Fruit fly (Drosophila melanogaster) whole organism, embryonic: Measurements from ENCODE around the gene Scgalpha.

Experiments used
- Abd-B ChIP-seq: fragments of 200-800 bp; sonication (Bioruptor generic); optimal IDR thresholded peaks from 2 replicates; lab custom pipeline; 2018; ENCODE audit warnings: missing biosample characterization, mild to moderate bottlenecking, missing genetic modification characterization, moderate library complexity
- Blimp-1 ChIP-seq: fragments of 200-800 bp; sonication (Bioruptor generic); optimal IDR thresholded peaks from 3 replicates; lab custom pipeline; 2018; ENCODE audit warnings: missing biosample characterization, missing genetic modification characterization, mild to moderate bottlenecking, moderate library complexity, missing genetic modification reagents
- CG10543 ChIP-seq: fragments of 200-800 bp; sonication (Bioruptor generic); optimal IDR thresholded peaks from 3 replicates; lab custom pipeline; 2017; ENCODE audit warnings: missing biosample characterization, mild to moderate bottlenecking, missing genetic modification characterization, moderate library complexity
- CG10959 ChIP-seq: fragments of 200-800 bp; sonication (Bioruptor generic); IDR thresholded peaks from 2 replicates; pipeline ENCODE4 v1.3.6; 2022; ENCODE audit warnings: missing biosample characterization, missing genetic modification characterization
- CG12391 ChIP-seq: fragments of 200-800 bp; sonication (Bioruptor generic); optimal IDR thresholded peaks from 3 replicates; lab custom pipeline; 2018; ENCODE audit warnings: missing biosample characterization, mild to moderate bottlenecking, missing genetic modification characterization, moderate library complexity
- CG12659 ChIP-seq: fragments of 200-800 bp; sonication (Bioruptor generic); optimal IDR thresholded peaks from 3 replicates; lab custom pipeline; 2017; ENCODE audit warnings: mild to moderate bottlenecking, missing biosample characterization, missing genetic modification reagents, missing genetic modification characterization
- CG32772 ChIP-seq: fragments of 200-800 bp; sonication (Bioruptor generic); IDR thresholded peaks from 2 replicates; pipeline ENCODE4 v1.3.6; 2022; ENCODE audit warnings: missing biosample characterization, missing genetic modification characterization
- CG42726 ChIP-seq: fragments of 200-800 bp; sonication (Bioruptor generic); IDR thresholded peaks from 2 replicates; pipeline ENCODE4 v1.3.6; 2022; ENCODE audit warnings: missing biosample characterization, missing genetic modification characterization; ENCODE audit not compliant: partially characterized antibody
- CG4424 ChIP-seq: fragments of 200-800 bp; sonication (Bioruptor generic); optimal IDR thresholded peaks from 3 replicates; lab custom pipeline; 2016; ENCODE audit warnings: missing biosample characterization, missing genetic modification characterization
- CG6254 ChIP-seq: fragments of 200-800 bp; sonication (Bioruptor generic); optimal IDR thresholded peaks from 3 replicates; lab custom pipeline; 2017; ENCODE audit warnings: mild to moderate bottlenecking, missing biosample characterization, missing genetic modification reagents, missing genetic modification characterization
- CG6683 ChIP-seq: fragments of 200-800 bp; sonication (Bioruptor generic); optimal IDR thresholded peaks from 2 replicates; lab custom pipeline; 2017; ENCODE audit warnings: missing biosample characterization, mild to moderate bottlenecking, missing genetic modification characterization, missing genetic modification reagents
- CG8924 ChIP-seq: fragments of 200-800 bp; optimal IDR thresholded peaks from 3 replicates; lab custom pipeline; 2019; ENCODE audit warnings: missing biosample characterization, mild to moderate bottlenecking, missing genetic modification characterization, moderate library complexity
- HLHmδ ChIP-seq: fragments of 200-800 bp; sonication (Bioruptor generic); optimal IDR thresholded peaks from 2 replicates; lab custom pipeline; 2018; ENCODE audit warnings: missing biosample characterization, mild to moderate bottlenecking, missing genetic modification characterization, moderate library complexity
- Hr51 ChIP-seq, 2 experiments: fragments of 200-800 bp; sonication (Bioruptor generic); optimal IDR thresholded peaks; 2 replicates in 1 of 2; 3 replicates in 1 of 2; lab custom pipeline; 2016 to 2018; ENCODE audit warnings: missing biosample characterization in 2 of 2, missing genetic modification characterization in 2 of 2, mild to moderate bottlenecking in 1 of 2, moderate library complexity in 1 of 2
- Jarid2 ChIP-seq: fragments of 200-800 bp; sonication (Bioruptor generic); optimal IDR thresholded peaks from 3 replicates; lab custom pipeline; 2017; ENCODE audit warnings: mild to moderate bottlenecking, missing biosample characterization, missing genetic modification reagents, missing genetic modification characterization
- MTF-1 ChIP-seq: fragments of 200-800 bp; sonication (Bioruptor generic); optimal IDR thresholded peaks from 2 replicates; lab custom pipeline; 2018; ENCODE audit warnings: missing biosample characterization, mild to moderate bottlenecking, missing genetic modification characterization, borderline replicate concordance
- Med ChIP-seq: fragments of 200-800 bp; sonication (Bioruptor generic); peaks from one replicate; lab custom pipeline; 2016; ENCODE audit warnings: missing biosample characterization, missing genetic modification characterization, mild to moderate bottlenecking, inconsistent platforms, moderate library complexity
- NC2α ChIP-seq: fragments of 200-800 bp; sonication (Bioruptor generic); optimal IDR thresholded peaks from 2 replicates; lab custom pipeline; 2016; ENCODE audit warnings: missing biosample characterization, missing genetic modification characterization
- Ravus ChIP-seq: fragments of 200-800 bp; sonication (Bioruptor generic); IDR thresholded peaks from 2 replicates; pipeline ENCODE4 v1.3.6; 2022; ENCODE audit warnings: missing biosample characterization, missing genetic modification characterization
- Rfx ChIP-seq: fragments of 200-800 bp; sonication (Bioruptor generic); IDR thresholded peaks from 2 replicates; pipeline ENCODE4 v1.3.6; 2022; ENCODE audit warnings: missing biosample characterization, missing genetic modification characterization
- Six4 ChIP-seq: fragments of 200-800 bp; sonication (Bioruptor generic); optimal IDR thresholded peaks from 2 replicates; lab custom pipeline; 2016; ENCODE audit warnings: missing biosample characterization, missing genetic modification characterization
- Taf1 ChIP-seq: fragments of 200-800 bp; sonication (Bioruptor generic); IDR thresholded peaks from 2 replicates; pipeline ENCODE4 v1.3.6; 2022; ENCODE audit warnings: missing biosample characterization, missing genetic modification characterization
- Trl ChIP-seq, 3 experiments: fragments of >200 bp in 2 of 3; fragments of 200-800 bp in 1 of 3; sonication (Bioruptor generic) in 1 of 3; optimal IDR thresholded peaks; 2 replicates in 1 of 3; 3 replicates in 2 of 3; lab custom pipeline; 2016 to 2017; ENCODE audit warnings: missing biosample characterization in 1 of 3, missing genetic modification characterization in 1 of 3
- bcd ChIP-seq: fragments of 200-800 bp; sonication (Bioruptor generic); optimal IDR thresholded peaks from 2 replicates; lab custom pipeline; 2017; ENCODE audit warnings: missing biosample characterization, mild to moderate bottlenecking, missing genetic modification characterization
- bigmax ChIP-seq: fragments of 200-800 bp; sonication (Bioruptor generic); optimal IDR thresholded peaks from 2 replicates; lab custom pipeline; 2018; ENCODE audit warnings: missing biosample characterization, mild to moderate bottlenecking, missing genetic modification characterization
- bsh ChIP-seq, 2 experiments: fragments of 200-800 bp; sonication (Bioruptor generic); optimal IDR thresholded peaks; 2 replicates each; lab custom pipeline; 2017 to 2018; ENCODE audit warnings: mild to moderate bottlenecking in 2 of 2, missing biosample characterization in 2 of 2, missing genetic modification characterization in 2 of 2, moderate library complexity in 1 of 2
- btn ChIP-seq: fragments of 200-800 bp; sonication (Bioruptor generic); optimal IDR thresholded peaks from 2 replicates; lab custom pipeline; 2016; ENCODE audit warnings: missing biosample characterization, missing genetic modification characterization
- cato ChIP-seq: fragments of 200-800 bp; sonication (Bioruptor generic); optimal IDR thresholded peaks from 2 replicates; lab custom pipeline; 2016; ENCODE audit warnings: missing biosample characterization, missing genetic modification characterization, borderline replicate concordance
- dmrt99B ChIP-seq: fragments of 200-800 bp; sonication (Bioruptor generic); optimal IDR thresholded peaks from 2 replicates; lab custom pipeline; 2018; ENCODE audit warnings: missing biosample characterization, mild to moderate bottlenecking, missing genetic modification characterization, moderate library complexity
- ewg ChIP-seq: fragments of 200-800 bp; sonication (Bioruptor generic); optimal IDR thresholded peaks from 3 replicates; lab custom pipeline; 2017; ENCODE audit warnings: mild to moderate bottlenecking, missing biosample characterization, missing genetic modification reagents, missing genetic modification characterization
- gcm2 ChIP-seq: fragments of 200-800 bp; sonication (Bioruptor generic); optimal IDR thresholded peaks from 2 replicates; lab custom pipeline; 2016; ENCODE audit warnings: missing biosample characterization, missing genetic modification characterization
- gem ChIP-seq: fragments of 200-800 bp; sonication (Bioruptor generic); optimal IDR thresholded peaks from 2 replicates; lab custom pipeline; 2019; ENCODE audit warnings: missing biosample characterization, mild to moderate bottlenecking, missing genetic modification characterization, moderate library complexity
- gro ChIP-seq: fragments of 200-800 bp; sonication (Bioruptor generic); optimal IDR thresholded peaks from 2 replicates; lab custom pipeline; 2016; ENCODE audit warnings: missing biosample characterization, missing genetic modification characterization
- gsb ChIP-seq: fragments of 200-800 bp; sonication (Bioruptor generic); IDR thresholded peaks from 2 replicates; pipeline ENCODE4 v1.3.6; 2022; ENCODE audit warnings: missing biosample characterization, missing genetic modification characterization
- ham ChIP-seq: fragments of 200-800 bp; sonication (Bioruptor generic); IDR thresholded peaks from 2 replicates; pipeline ENCODE4 v1.3.6; 2022; ENCODE audit warnings: missing biosample characterization, missing genetic modification characterization
- hkb ChIP-seq, 2 experiments: fragments of 200-800 bp in 1 of 2; fragments of >200 bp in 1 of 2; sonication (Bioruptor generic) in 1 of 2; IDR thresholded peaks in 1 of 2; optimal IDR thresholded peaks in 1 of 2; 2 replicates each; pipeline versions ENCODE4 v1.3.6 to Lab custom; 2017 to 2022; ENCODE audit warnings: missing biosample characterization in 1 of 2, missing genetic modification characterization in 1 of 2
- ind ChIP-seq: fragments of 200-800 bp; sonication (Bioruptor generic); optimal IDR thresholded peaks from 3 replicates; lab custom pipeline; 2016; ENCODE audit warnings: missing biosample characterization, missing genetic modification characterization
- kay ChIP-seq: fragments of 200-800 bp; sonication (Bioruptor generic); optimal IDR thresholded peaks from 2 replicates; lab custom pipeline; 2016; ENCODE audit warnings: missing biosample characterization, missing genetic modification characterization
- mam ChIP-seq: fragments of 200-800 bp; sonication (Bioruptor generic); optimal IDR thresholded peaks from 3 replicates; lab custom pipeline; 2016; ENCODE audit warnings: missing biosample characterization, missing genetic modification characterization
- nerfin-1 ChIP-seq: fragments of 200-800 bp; sonication (Bioruptor generic); optimal IDR thresholded peaks from 3 replicates; lab custom pipeline; 2019; ENCODE audit warnings: missing biosample characterization, mild to moderate bottlenecking, missing genetic modification characterization, moderate library complexity
- odd ChIP-seq: fragments of 200-800 bp; sonication (Bioruptor generic); optimal IDR thresholded peaks from 2 replicates; lab custom pipeline; 2017; ENCODE audit warnings: missing biosample characterization, mild to moderate bottlenecking, missing genetic modification characterization
- org-1 ChIP-seq: fragments of 200-800 bp; sonication (Bioruptor generic); optimal IDR thresholded peaks from 2 replicates; lab custom pipeline; 2017; ENCODE audit warnings: missing biosample characterization, missing genetic modification characterization
- otp ChIP-seq: fragments of 200-800 bp; sonication (Bioruptor generic); IDR thresholded peaks from 3 replicates; pipeline ENCODE4, ENCODE4 v1.3.6; 2022; ENCODE audit warnings: missing biosample characterization, missing genetic modification characterization
- shn ChIP-seq: fragments of 200-800 bp; sonication (Bioruptor generic); optimal IDR thresholded peaks from 3 replicates; lab custom pipeline; 2016; ENCODE audit warnings: missing biosample characterization, missing genetic modification characterization
- sob ChIP-seq: fragments of 200-800 bp; sonication (Bioruptor generic); IDR thresholded peaks from 2 replicates; pipeline ENCODE4 v1.3.6; 2022; ENCODE audit warnings: missing biosample characterization, missing genetic modification characterization
- trem ChIP-seq: fragments of 200-800 bp; optimal IDR thresholded peaks from 3 replicates; lab custom pipeline; 2019; ENCODE audit warnings: missing biosample characterization, mild to moderate bottlenecking, missing genetic modification characterization, moderate library complexity
- wor ChIP-seq: fragments of 200-800 bp; sonication (Bioruptor generic); IDR thresholded peaks from 2 replicates; pipeline ENCODE4 v1.3.6; 2022; ENCODE audit warnings: missing biosample characterization, missing genetic modification characterization
- z ChIP-seq: fragments of 200-800 bp; sonication (Bioruptor generic); IDR thresholded peaks from 3 replicates; pipeline ENCODE4 v1.3.6; 2022; ENCODE audit warnings: missing biosample characterization, missing genetic modification characterization

Scgalpha gene

DNA sequence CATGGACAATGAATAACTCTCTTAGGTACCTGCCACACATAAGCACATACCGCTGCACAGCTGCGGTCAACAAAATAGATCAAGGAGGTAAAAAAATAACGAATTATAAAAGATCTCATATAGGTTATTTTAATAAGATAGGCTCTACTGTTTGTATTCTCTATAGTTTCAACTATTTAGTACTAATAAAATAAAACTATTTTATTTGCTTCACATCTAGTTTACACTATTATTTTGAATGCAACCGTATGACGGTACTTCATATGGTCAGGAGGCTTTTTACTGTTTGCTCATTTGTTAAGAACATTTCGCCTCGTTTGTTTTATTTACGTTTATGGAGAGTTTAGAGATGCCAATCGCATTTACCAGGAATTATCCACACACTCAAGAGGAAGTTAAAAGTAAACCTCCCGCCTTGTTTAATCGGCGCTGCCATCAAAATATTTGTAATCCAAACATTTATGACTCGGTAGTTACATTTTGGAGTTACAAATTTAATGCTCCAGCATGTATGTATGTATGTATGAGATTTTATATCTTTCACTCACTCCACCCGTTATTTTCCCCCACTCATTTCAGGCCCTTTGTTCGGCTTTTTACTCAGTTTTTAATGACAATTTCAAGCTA lies 28.2 kb upstream of the Scgalpha start (continued):
- TF ChIP-seq Six4 (GFP tag; lab: Kevin White, UChicago) = peak; percentile 64
- no peak for TF ChIP-seq hkb (optimal IDR thresholded peaks at IDR 0.05; lab: Kevin White, UChicago)
- peak; percentile 69 for TF ChIP-seq hkb (GFP tag; IDR thresholded peaks at IDR 0.05; lab: Robert Waterston, UW)
- peak; percentile 79 for TF ChIP-seq dmrt99B (tag; lab: Kevin White, UChicago)
- no peak for TF ChIP-seq shn
- TF ChIP-seq CG32772 (GFP tag; lab: Robert Waterston, UW) = peak; percentile 57
- no peak for TF ChIP-seq wor (GFP tag; lab: Robert Waterston, UW)
- peak; percentile 90 for TF ChIP-seq CG8924 (tag; lab: Kevin White, UChicago)
- TF ChIP-seq gsb (GFP tag; lab: Robert Waterston, UW) = no peak
- TF ChIP-seq bcd (GFP tag; lab: Kevin White, UChicago) = peak; percentile 53
- peak; percentile 56 for TF ChIP-seq nerfin-1
- no peak for TF ChIP-seq CG42726 (GFP tag; lab: Robert Waterston, UW)
- TF ChIP-seq CG10959 (GFP tag; lab: Robert Waterston, UW) = peak; percentile 54
- TF ChIP-seq NC2α = no peak
- TF ChIP-seq Abd-B (GFP tag; lab: Kevin White, UChicago) = peak; percentile 23
- peak; percentile 86 for TF ChIP-seq gem (tag; lab: Kevin White, UChicago)
- TF ChIP-seq CG10543 (GFP tag; lab: Kevin White, UChicago) = no peak
- no peak for TF ChIP-seq cato
- peak; percentile 3 for TF ChIP-seq kay (GFP tag; lab: Kevin White, UChicago)
- peak; percentile 80 for TF ChIP-seq trem (tag; lab: Kevin White, UChicago)
- TF ChIP-seq CG4424 (GFP tag; lab: Kevin White, UChicago) = peak; percentile 70
- peak; percentile 8 for TF ChIP-seq CG6683
- no peak for TF ChIP-seq HLHmδ
- TF ChIP-seq CG12391 (tag; lab: Kevin White, UChicago) = peak; percentile 82
- TF ChIP-seq Ravus (GFP tag; lab: Robert Waterston, UW) = no peak
- peak; percentile 53; the same call in 1 of the 3 replicates for TF ChIP-seq z (GFP tag; lab: Robert Waterston, UW)
- TF ChIP-seq ind (GFP tag; lab: Kevin White, UChicago) = peak; percentile 39
- TF ChIP-seq btn (GFP tag; lab: Kevin White, UChicago) = no peak
- TF ChIP-seq gro (GFP tag; lab: Kevin White, UChicago) = no peak
- TF ChIP-seq CG6254 (GFP tag; lab: Kevin White, UChicago) = peak; percentile 68
- no peak for TF ChIP-seq Trl (optimal IDR thresholded peaks at IDR 0.05; lab: Kevin White, UChicago)
- TF ChIP-seq Trl (GFP tag; optimal IDR thresholded peaks at IDR 0.05; lab: Kevin White, UChicago) = no peak
- TF ChIP-seq Taf1 (GFP tag; lab: Robert Waterston, UW) = no peak
- TF ChIP-seq CG12659 = peak; percentile 18
- TF ChIP-seq sob = no peak
- TF ChIP-seq ham (GFP tag; lab: Robert Waterston, UW) = no peak
- peak; percentile 20 for TF ChIP-seq Jarid2 (GFP tag; lab: Kevin White, UChicago)
- peak; percentile 70 for TF ChIP-seq Blimp-1 (GFP tag; lab: Kevin White, UChicago)
- peak; percentile 22; the same call in 1 of the 2 replicates for TF ChIP-seq Rfx (GFP tag; lab: Robert Waterston, UW)
- TF ChIP-seq ewg (GFP tag; lab: Kevin White, UChicago) = peak; percentile 33
- TF ChIP-seq gcm2 = peak; percentile 29
- TF ChIP-seq Med = peak; percentile 40
- TF ChIP-seq Hr51 (GFP tag; optimal IDR thresholded peaks at IDR 0.05; lab: Kevin White, UChicago) = peak in 1 of 2 experiments; percentile 69
- TF ChIP-seq odd = peak; percentile 58
- TF ChIP-seq org-1 (GFP tag; lab: Kevin White, UChicago) = peak; percentile 59
- TF ChIP-seq otp (GFP tag; lab: Robert Waterston, UW) = peak; percentile 49; the same call in 1 of the 3 replicates
- TF ChIP-seq mam = no peak
- peak; percentile 27 for TF ChIP-seq MTF-1 (GFP tag; lab: Kevin White, UChicago)
- TF ChIP-seq bigmax (GFP tag; lab: Kevin White, UChicago) = no peak
- peak in 1 of 2 experiments; percentile 85 for TF ChIP-seq bsh (GFP tag; optimal IDR thresholded peaks at IDR 0.05; lab: Kevin White, UChicago)
